Fruit fly (Drosophila melanogaster) whole organism, wandering third instar larva: ENCODE results near the gene udt.

Experiments
- Abd-B ChIP-seq: fragments of >200 bp; optimal IDR thresholded peaks from 2 replicates; lab custom pipeline; 2017; ENCODE audit warnings: missing biosample characterization, missing genetic modification characterization
- CG32264 ChIP-seq: fragments of 200-800 bp; sonication (Bioruptor generic); optimal IDR thresholded peaks from 2 replicates; lab custom pipeline; 2016; ENCODE audit warnings: missing biosample characterization, missing genetic modification characterization
- CG9705 ChIP-seq: fragments of 200-800 bp; sonication (Bioruptor generic); optimal IDR thresholded peaks from 2 replicates; lab custom pipeline; 2018; ENCODE audit warnings: missing biosample characterization, mild to moderate bottlenecking, missing genetic modification characterization
- CrebA ChIP-seq: fragments of 200-800 bp; sonication (Bioruptor generic); optimal IDR thresholded peaks from 2 replicates; lab custom pipeline; 2016; ENCODE audit warnings: missing biosample characterization, mild to moderate bottlenecking, missing genetic modification characterization, borderline replicate concordance
- Dfd ChIP-seq: fragments of >200 bp; optimal IDR thresholded peaks from 2 replicates; lab custom pipeline; 2017; ENCODE audit warnings: missing biosample characterization, missing genetic modification characterization
- Dif ChIP-seq: fragments of 200-275, 200-300 bp; sonication (Bioruptor generic); optimal IDR thresholded peaks from 2 replicates; lab custom pipeline; 2018; ENCODE audit warnings: missing biosample characterization, missing genetic modification characterization; ENCODE audit not compliant: partially characterized antibody
- GATAd ChIP-seq: sonication (Bioruptor generic); optimal IDR thresholded peaks from 2 replicates; lab custom pipeline; 2016; ENCODE audit warnings: missing biosample characterization, missing genetic modification characterization
- HLH106 ChIP-seq: fragments of 200-800 bp; optimal IDR thresholded peaks from 3 replicates; lab custom pipeline; 2019; ENCODE audit warnings: missing biosample characterization, mild to moderate bottlenecking, missing genetic modification characterization, moderate library complexity
- Hnf4 ChIP-seq: fragments of 200-800 bp; sonication (Bioruptor generic); optimal IDR thresholded peaks from 2 replicates; lab custom pipeline; 2016; ENCODE audit warnings: missing biosample characterization, mild to moderate bottlenecking, missing genetic modification characterization
- Hr78 ChIP-seq: fragments of >200 bp; optimal IDR thresholded peaks from 2 replicates; lab custom pipeline; 2017; ENCODE audit warnings: missing biosample characterization, missing genetic modification characterization
- Hr83 ChIP-seq: fragments of 200-300 bp; sonication (Bioruptor generic); optimal IDR thresholded peaks from 2 replicates; lab custom pipeline; 2016; ENCODE audit warnings: missing biosample characterization, mild to moderate bottlenecking, missing genetic modification characterization, moderate library complexity; ENCODE audit not compliant: poor library complexity, severe bottlenecking
- Jra ChIP-seq: sonication (Bioruptor generic); optimal IDR thresholded peaks from 2 replicates; lab custom pipeline; 2016; ENCODE audit warnings: missing biosample characterization, missing genetic modification characterization
- Mio ChIP-seq: sonication (Bioruptor generic); optimal IDR thresholded peaks from 2 replicates; lab custom pipeline; 2016; ENCODE audit warnings: missing biosample characterization, missing genetic modification characterization
- Myc ChIP-seq: fragments of >200 bp; optimal IDR thresholded peaks from 2 replicates; lab custom pipeline; 2017
- OdsH ChIP-seq: fragments of 200-800 bp; sonication (Bioruptor generic); optimal IDR thresholded peaks from 2 replicates; lab custom pipeline; 2016; ENCODE audit warnings: missing biosample characterization, mild to moderate bottlenecking, missing genetic modification characterization
- Rel ChIP-seq, 2 experiments: fragments of 200-800 bp; sonication (Bioruptor generic) in 1 of 2; optimal IDR thresholded peaks; 2 replicates in 1 of 2; 3 replicates in 1 of 2; lab custom pipeline; 2016 to 2019; ENCODE audit warnings: mild to moderate bottlenecking in 2 of 2, missing biosample characterization in 2 of 2, missing genetic modification characterization in 2 of 2, moderate library complexity in 1 of 2
- Sp1 ChIP-seq: fragments of 200-800 bp; sonication (Bioruptor generic); optimal IDR thresholded peaks from 3 replicates; lab custom pipeline; 2019; ENCODE audit warnings: missing biosample characterization, mild to moderate bottlenecking, missing genetic modification characterization, moderate library complexity
- br ChIP-seq: fragments of 200-800 bp; sonication (Bioruptor generic); optimal IDR thresholded peaks from 2 replicates; lab custom pipeline; 2016; ENCODE audit warnings: missing biosample characterization, missing genetic modification characterization
- dl ChIP-seq, 2 experiments: fragments of 175-275, 200-275 bp in 1 of 2; fragments of 200-275 bp in 1 of 2; sonication (Bioruptor generic); optimal IDR thresholded peaks; lab custom pipeline; 2018; ENCODE audit warnings: mild to moderate bottlenecking in 2 of 2, missing biosample characterization in 2 of 2, missing genetic modification characterization in 2 of 2, moderate library complexity in 2 of 2; ENCODE audit not compliant: partially characterized antibody in 2 of 2, insufficient read depth in 1 of 2
- dsf ChIP-seq: sonication (Bioruptor generic); optimal IDR thresholded peaks from 2 replicates; lab custom pipeline; 2016; ENCODE audit warnings: missing biosample characterization, missing genetic modification characterization, borderline replicate concordance
- ey ChIP-seq: fragments of 200-800 bp; sonication (Bioruptor generic); optimal IDR thresholded peaks from 2 replicates; lab custom pipeline; 2016; ENCODE audit warnings: missing biosample characterization, missing genetic modification characterization
- foxo ChIP-seq, 2 experiments: fragments of 200-800 bp; sonication (Bioruptor generic); optimal IDR thresholded peaks; 2 replicates in 1 of 2; 3 replicates in 1 of 2; lab custom pipeline; 2016 to 2017; ENCODE audit warnings: missing biosample characterization in 2 of 2, missing genetic modification characterization in 2 of 2
- fru ChIP-seq: fragments of 200-800 bp; sonication (Bioruptor generic); optimal IDR thresholded peaks from 3 replicates; lab custom pipeline; 2016; ENCODE audit warnings: missing biosample characterization, mild to moderate bottlenecking, missing genetic modification characterization
- h ChIP-seq: fragments of 200-800 bp; sonication (Bioruptor generic); optimal IDR thresholded peaks from 3 replicates; lab custom pipeline; 2016; ENCODE audit warnings: missing biosample characterization, mild to moderate bottlenecking, missing genetic modification characterization
- jim ChIP-seq: fragments of 175-275, 200-325 bp; sonication (Bioruptor generic); optimal IDR thresholded peaks from 2 replicates; lab custom pipeline; 2016; ENCODE audit warnings: missing biosample characterization, mild to moderate bottlenecking, missing genetic modification characterization
- lola ChIP-seq: fragments of >200 bp; optimal IDR thresholded peaks from 2 replicates; lab custom pipeline; 2017; ENCODE audit warnings: missing biosample characterization, missing genetic modification characterization
- pan ChIP-seq: fragments of >200 bp; optimal IDR thresholded peaks from 2 replicates; lab custom pipeline; 2017
- psq ChIP-seq: fragments of 200-800 bp; sonication (Bioruptor generic); optimal IDR thresholded peaks from 3 replicates; lab custom pipeline; 2017; ENCODE audit warnings: missing biosample characterization, mild to moderate bottlenecking, missing genetic modification characterization, moderate library complexity
- rgr ChIP-seq: fragments of 200-800 bp; sonication (Bioruptor generic); optimal IDR thresholded peaks from 3 replicates; lab custom pipeline; 2016; ENCODE audit warnings: missing biosample characterization, mild to moderate bottlenecking, missing genetic modification characterization
- sage ChIP-seq: fragments of 200-800 bp; sonication (Bioruptor generic); optimal IDR thresholded peaks from 2 replicates; lab custom pipeline; 2016; ENCODE audit warnings: missing biosample characterization, mild to moderate bottlenecking, missing genetic modification characterization
- sv ChIP-seq: fragments of 200-800 bp; sonication (Bioruptor generic); optimal IDR thresholded peaks from 3 replicates; lab custom pipeline; 2016; ENCODE audit warnings: missing biosample characterization, missing genetic modification characterization
- tai ChIP-seq: sonication (Bioruptor generic); optimal IDR thresholded peaks from 2 replicates; lab custom pipeline; 2016; ENCODE audit warnings: missing biosample characterization, missing genetic modification characterization
- usp ChIP-seq: fragments of >200 bp; optimal IDR thresholded peaks from 2 replicates; lab custom pipeline; 2017; ENCODE audit warnings: missing biosample characterization, missing genetic modification characterization
- woc ChIP-seq: sonication (Bioruptor generic); optimal IDR thresholded peaks from 2 replicates; lab custom pipeline; 2016; ENCODE audit warnings: missing biosample characterization, mild to moderate bottlenecking, missing genetic modification characterization

udt gene

dm6 chr3R:23763015-23763414, at the start of gene udt:
Gene udt, minus strand, starts transcription at chr3R:23763263.
- peak; percentile 26 for TF ChIP-seq sv (GFP tag; lab: Kevin White, UChicago)
- no peak for TF ChIP-seq Mio (GFP tag; lab: Kevin White, UChicago)
- no peak for TF ChIP-seq GATAd (GFP tag; lab: Kevin White, UChicago)
- peak; percentile 46 for TF ChIP-seq Hnf4
- peak; percentile 20 for TF ChIP-seq Hr83
- peak; percentile 0 for TF ChIP-seq br (GFP tag; lab: Kevin White, UChicago)
- no peak for TF ChIP-seq CG9705 (GFP tag; lab: Kevin White, UChicago)
- TF ChIP-seq Myc (lab: Kevin White, UChicago), result peak; percentile 39
- peak; percentile 28 for TF ChIP-seq psq

- TF ChIP-seq Jra (GFP tag; lab: Kevin White, UChicago), result no peak
- no peak for TF ChIP-seq sage (GFP tag; lab: Kevin White, UChicago)
- no peak for TF ChIP-seq pan (lab: Kevin White, UChicago)
- peak; percentile 21 for TF ChIP-seq CG9705 (GFP tag; lab: Kevin White, UChicago)
Measured at dm6 chr3R:23803668-23804067, 40.6 kb upstream of the udt start, which contains the start of gene CG34355. Gene CG34355, plus strand, starts transcription at chr3R:23803859.

dm6 chr3R:23791491-23791890, 28.4 kb upstream of the udt start:
- peak; percentile 24 for TF ChIP-seq psq
- TF ChIP-seq OdsH (GFP tag; lab: Kevin White, UChicago), result peak; percentile 24
- TF ChIP-seq foxo (GFP tag; optimal IDR thresholded peaks at IDR 0.05; lab: Kevin White, UChicago), result no peak
- TF ChIP-seq, all 38 proteins: peak for 2

- TF ChIP-seq Rel (GFP tag; optimal IDR thresholded peaks at IDR 0.05; lab: Kevin White, UChicago) (no peak), Rel (tag; optimal IDR thresholded peaks at IDR 0.05; lab: Kevin White, UChicago) (peak; percentile 87), OdsH (GFP tag; lab: Kevin White, UChicago) (no peak), dl (GFP tag; optimal IDR thresholded peaks at IDR 0.05; lab: Kevin White, UChicago; ENCODE audit: insufficient read depth in 1 of 2, partially characterized antibody in 2 of 2) (no peak), h (GFP tag; lab: Kevin White, UChicago) (peak; percentile 9)
Measured at dm6 chr3R:23790483-23791175, 27.6 kb upstream of the udt start.

dm6 chr3R:23789584-23789983, 26.5 kb upstream of the udt start:
- TF ChIP-seq Sp1 (GFP tag; lab: Kevin White, UChicago) (no peak), Rel (GFP tag; optimal IDR thresholded peaks at IDR 0.05; lab: Kevin White, UChicago) (no peak), Rel (tag; optimal IDR thresholded peaks at IDR 0.05; lab: Kevin White, UChicago) (peak; percentile 52)

- TF ChIP-seq pan (lab: Kevin White, UChicago) (no peak), ey (GFP tag; lab: Kevin White, UChicago) (peak; percentile 61), Sp1 (GFP tag; lab: Kevin White, UChicago) (peak; percentile 65), OdsH (GFP tag; lab: Kevin White, UChicago) (peak; percentile 39), CG32264 (GFP tag; lab: Kevin White, UChicago) (no peak), usp (GFP tag; lab: Kevin White, UChicago) (no peak), HLH106 (peak; percentile 69), Hr83 (no peak), br (GFP tag; lab: Kevin White, UChicago) (peak; percentile 60), GATAd (GFP tag; lab: Kevin White, UChicago) (no peak), tai (no peak), Myc (lab: Kevin White, UChicago) (no peak), Dfd (GFP tag; lab: Kevin White, UChicago) (no peak), Dif (no peak), Hnf4 (peak; percentile 11), jim (no peak), psq (peak; percentile 53), Hr78 (GFP tag; lab: Kevin White, UChicago) (no peak), fru (GFP tag; lab: Kevin White, UChicago) (peak; percentile 51), CrebA (GFP tag; lab: Kevin White, UChicago) (no peak), sv (GFP tag; lab: Kevin White, UChicago) (no peak), sage (GFP tag; lab: Kevin White, UChicago) (no peak), woc (peak; percentile 61), lola (GFP tag; lab: Kevin White, UChicago) (no peak), Mio (GFP tag; lab: Kevin White, UChicago) (no peak), foxo (GFP tag; optimal IDR thresholded peaks at IDR 0.05; lab: Kevin White, UChicago) (peak in 1 of 2 experiments; percentile 61), Rel (GFP tag; optimal IDR thresholded peaks at IDR 0.05; lab: Kevin White, UChicago) (no peak), Rel (tag; optimal IDR thresholded peaks at IDR 0.05; lab: Kevin White, UChicago) (peak; percentile 86), rgr (peak; percentile 62), Abd-B (GFP tag; lab: Kevin White, UChicago) (no peak), CG9705 (GFP tag; lab: Kevin White, UChicago) (no peak), dsf (GFP tag; lab: Kevin White, UChicago) (no peak), h (GFP tag; lab: Kevin White, UChicago) (peak; percentile 49)
Measured at dm6 chr3R:23788406-23789021, 25.5 kb upstream of the udt start.
